Fruit fly (Drosophila melanogaster): Measurements from ENCODE around the gene ovo.
A peak's percentile ranks its signal among the peaks of the same experiment; 100 is the strongest.

The ovo gene

DNA sequence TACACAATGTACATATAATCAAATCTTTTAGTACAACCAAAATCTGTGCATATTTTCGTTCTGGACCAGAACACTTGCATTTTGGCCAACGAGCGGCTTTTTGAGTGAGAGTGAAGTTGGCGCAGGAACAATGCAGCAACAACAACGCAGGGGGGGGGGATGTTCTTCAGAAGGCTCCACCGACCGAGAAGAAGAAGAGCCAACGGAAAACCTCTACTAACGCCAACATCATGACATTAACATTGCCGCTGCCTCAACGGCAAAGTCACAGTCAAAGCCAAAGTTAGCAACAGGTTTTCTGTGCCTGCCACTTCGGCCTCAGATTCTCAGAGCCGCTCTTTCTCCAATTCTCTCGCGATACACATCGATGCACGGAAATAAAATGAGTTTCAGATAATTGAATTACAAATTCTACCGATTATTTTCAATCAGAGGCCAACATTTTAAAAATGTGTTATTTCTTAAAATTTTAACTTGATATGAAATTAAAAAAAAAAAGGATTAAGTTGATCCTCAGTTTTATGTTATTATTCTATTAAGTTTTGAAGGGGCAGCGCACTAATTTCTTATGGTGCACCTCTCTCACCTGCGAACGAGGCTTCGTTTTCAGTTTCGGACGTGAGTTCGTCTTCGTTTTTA, 1.7 kb upstream of the ovo start (continued):
- TF ChIP-seq tll (GFP tag; optimal IDR thresholded peaks at IDR 0.05): no peak
- TF ChIP-seq Nf-YC (tag; optimal IDR thresholded peaks at IDR 0.05): peak; percentile 55
- no peak for TF ChIP-seq CG4282 (GFP tag; optimal IDR thresholded peaks at IDR 0.05)
- peak; percentile 69 for TF ChIP-seq CG14014 (GFP tag; IDR thresholded peaks at IDR 0.05)
- no peak for TF ChIP-seq CG11560 (tag; IDR thresholded peaks at IDR 0.05)
- TF ChIP-seq CG6765 (GFP tag; optimal IDR thresholded peaks at IDR 0.05): peak; percentile 42
- peak; percentile 85 for TF ChIP-seq CG13424 (tag; optimal IDR thresholded peaks at IDR 0.05)
- TF ChIP-seq sens-2 (GFP tag; IDR thresholded peaks at IDR 0.05): 0 out of 2 replicates have a peak, but pooled peaks have one; percentile 34
- TF ChIP-seq cato (GFP tag; optimal IDR thresholded peaks at IDR 0.05; ENCODE audit: borderline replicate concordance): peak; percentile 72
- TF ChIP-seq CG17802 (tag; optimal IDR thresholded peaks at IDR 0.05): no peak
- TF ChIP-seq ham (GFP tag; IDR thresholded peaks at IDR 0.05): no peak
- no peak for TF ChIP-seq CG3995 (GFP tag; optimal IDR thresholded peaks at IDR 0.05)
- peak; percentile 81 for TF ChIP-seq CG17829 (tag; optimal IDR thresholded peaks at IDR 0.05)
- peak; percentile 65 for TF ChIP-seq Chrac-16 (GFP tag; optimal IDR thresholded peaks at IDR 0.05)
- peak; percentile 12 for TF ChIP-seq schlank (tag; optimal IDR thresholded peaks at IDR 0.05)
- TF ChIP-seq ttk (GFP tag; IDR thresholded peaks at IDR 0.05): peak; percentile 64
- peak in 1 of 2 experiments; percentile 26 for TF ChIP-seq crp (GFP tag; optimal IDR thresholded peaks at IDR 0.05)
- no peak for TF ChIP-seq unc-4 (GFP tag; IDR thresholded peaks at IDR 0.05; ENCODE audit: partially characterized antibody)
- peak; percentile 85 for TF ChIP-seq CG14710 (tag; optimal IDR thresholded peaks at IDR 0.05)
- TF ChIP-seq CG12744 (GFP tag; optimal IDR thresholded peaks at IDR 0.05): peak; percentile 18
- TF ChIP-seq chinmo (GFP tag; IDR thresholded peaks at IDR 0.05; ENCODE audit: partially characterized antibody): no peak
- peak; percentile 9 for TF ChIP-seq Ets97D (GFP tag; optimal IDR thresholded peaks at IDR 0.05)
- TF ChIP-seq Adf1 (GFP tag; IDR thresholded peaks at IDR 0.05): peak; percentile 31; the same call in 1 of the 2 replicates
- peak; percentile 30; the same call in 1 of the 2 replicates for TF ChIP-seq CG11085 (GFP tag; IDR thresholded peaks at IDR 0.05)
- no peak for TF ChIP-seq CG9876 (GFP tag; optimal IDR thresholded peaks at IDR 0.05)
- peak; percentile 61 for TF ChIP-seq Dek (tag; optimal IDR thresholded peaks at IDR 0.05)
- TF ChIP-seq Ssrp (tag; optimal IDR thresholded peaks at IDR 0.05): peak; percentile 79
- TF ChIP-seq sisA (GFP tag; IDR thresholded peaks at IDR 0.05): peak; percentile 77
- no peak for TF ChIP-seq Doc3 (GFP tag; IDR thresholded peaks at IDR 0.05; ENCODE audit: partially characterized antibody)
- TF ChIP-seq fd102C (GFP tag; optimal IDR thresholded peaks at IDR 0.05): peak; percentile 48
- peak; percentile 73 for TF ChIP-seq Hr3 (GFP tag; optimal IDR thresholded peaks at IDR 0.05)
- TF ChIP-seq CG33557 (GFP tag; optimal IDR thresholded peaks at IDR 0.05): peak; percentile 83
- peak; percentile 1 for TF ChIP-seq CG13894 (tag; optimal IDR thresholded peaks at IDR 0.05)
- peak; percentile 8 for TF ChIP-seq jing (GFP tag; optimal IDR thresholded peaks at IDR 0.05)
- peak; percentile 56 for TF ChIP-seq CG31224 (GFP tag; IDR thresholded peaks at IDR 0.05)
- TF ChIP-seq CG16813 (GFP tag; IDR thresholded peaks at IDR 0.05; ENCODE audit: partially characterized antibody): no peak
- peak; percentile 84 for TF ChIP-seq vvl (GFP tag; IDR thresholded peaks at IDR 0.05)
- no peak for TF ChIP-seq Tbp (GFP tag; optimal IDR thresholded peaks at IDR 0.05)
- TF ChIP-seq CG34376 (GFP tag; optimal IDR thresholded peaks at IDR 0.05): peak; percentile 29
- peak; percentile 47 for TF ChIP-seq chn (GFP tag; optimal IDR thresholded peaks at IDR 0.05)
- TF ChIP-seq z (GFP tag; IDR thresholded peaks at IDR 0.05): no peak
- TF ChIP-seq ase (GFP tag; IDR thresholded peaks at IDR 0.05): peak; percentile 38; the same call in 1 of the 3 replicates
- peak; percentile 39; the same call in 1 of the 2 replicates for TF ChIP-seq ap (GFP tag; IDR thresholded peaks at IDR 0.05)
- TF ChIP-seq Atf6 (GFP tag; IDR thresholded peaks at IDR 0.05): peak; percentile 73
- no peak for TF ChIP-seq GATAe (GFP tag; conservative IDR thresholded peaks at IDR 0.05)
- no peak for TF ChIP-seq HLHmδ (GFP tag; optimal IDR thresholded peaks at IDR 0.05)
- peak; percentile 83 for TF ChIP-seq CG10267 (tag; optimal IDR thresholded peaks at IDR 0.05)
- peak; percentile 10 for TF ChIP-seq CG10274 (GFP tag; optimal IDR thresholded peaks at IDR 0.05)
- TF ChIP-seq trh (GFP tag; optimal IDR thresholded peaks at IDR 0.05): peak; percentile 45

Data from whole organism, embryonic.